Fruit fly (Drosophila melanogaster): ENCODE results near the gene btsz.

- TF ChIP-seq CG4404 (GFP tag; IDR thresholded peaks at IDR 0.05), result no peak
- no peak for TF ChIP-seq hth (optimal IDR thresholded peaks at IDR 0.05)
- no peak for TF ChIP-seq CG12391 (tag; optimal IDR thresholded peaks at IDR 0.05)
- no peak for TF ChIP-seq Dll (GFP tag; IDR thresholded peaks at IDR 0.05; ENCODE audit: partially characterized antibody)
- no peak for TF ChIP-seq Atf6 (GFP tag; IDR thresholded peaks at IDR 0.05)
- TF ChIP-seq CkIIα-i1 (GFP tag; IDR thresholded peaks at IDR 0.05), result no peak
- TF ChIP-seq E2f1 (GFP tag; IDR thresholded peaks at IDR 0.05), result no peak
- TF ChIP-seq H2.0 (GFP tag; IDR thresholded peaks at IDR 0.05), result no peak
- TF ChIP-seq CG9609 (GFP tag; optimal IDR thresholded peaks at IDR 0.05), result no peak
- TF ChIP-seq fru (optimal IDR thresholded peaks at IDR 0.05), result no peak
- no peak for TF ChIP-seq CG2116 (GFP tag; optimal IDR thresholded peaks at IDR 0.05)
- TF ChIP-seq CG2120 (GFP tag; optimal IDR thresholded peaks at IDR 0.05), result no peak
These were observed 24.9 kb upstream of the btsz start, which contains the start of gene VhaPPA1-2 for dm6 chr3R:14900177-14900576.
